Fruit fly (Drosophila melanogaster) whole organism, embryonic: ENCODE measurements around the gene Col4a1.
A peak's percentile ranks its signal among the peaks of the same experiment; 100 is the strongest.

ENCODE experiments used
- CG11456 ChIP-seq: fragments of 200-800 bp; sonication (Bioruptor generic); IDR thresholded peaks from 3 replicates; pipeline ENCODE4 v1.3.6; 2022; ENCODE audit warnings: missing biosample characterization, missing genetic modification characterization
- CG13287 ChIP-seq: fragments of 200-800 bp; sonication (Bioruptor generic); IDR thresholded peaks from 2 replicates; pipeline ENCODE4 v1.3.6; 2022; ENCODE audit warnings: missing biosample characterization, missing genetic modification characterization; ENCODE audit not compliant: partially characterized antibody
- CG14050 ChIP-seq: fragments of 200-800 bp; sonication (Bioruptor generic); IDR thresholded peaks from 3 replicates; pipeline ENCODE4 v1.3.6; 2022; ENCODE audit warnings: missing biosample characterization, missing genetic modification characterization
- CG15601 ChIP-seq: fragments of 200-800 bp; sonication (Bioruptor generic); optimal IDR thresholded peaks from 3 replicates; lab custom pipeline; 2019; ENCODE audit warnings: missing biosample characterization, mild to moderate bottlenecking, missing genetic modification characterization, moderate library complexity
- CG17328 ChIP-seq: fragments of 200-800 bp; sonication (Bioruptor generic); IDR thresholded peaks from 2 replicates; pipeline ENCODE4 v1.3.6; 2022; ENCODE audit warnings: missing biosample characterization, missing genetic modification characterization
- CG18262 ChIP-seq: fragments of 200-800 bp; optimal IDR thresholded peaks from 3 replicates; lab custom pipeline; 2019; ENCODE audit warnings: missing biosample characterization, mild to moderate bottlenecking, missing genetic modification characterization, moderate library complexity
- CG18476 ChIP-seq: fragments of 200-800 bp; sonication (Bioruptor generic); optimal IDR thresholded peaks from 2 replicates; lab custom pipeline; 2016; ENCODE audit warnings: missing biosample characterization, mild to moderate bottlenecking, missing genetic modification characterization
- CG31365 ChIP-seq: fragments of 200-800 bp; sonication (Bioruptor generic); optimal IDR thresholded peaks from 2 replicates; lab custom pipeline; 2018; ENCODE audit warnings: missing biosample characterization, mild to moderate bottlenecking, missing genetic modification characterization
- CG33213 ChIP-seq: fragments of 200-800 bp; sonication (Bioruptor generic); optimal IDR thresholded peaks from 3 replicates; lab custom pipeline; 2016; ENCODE audit warnings: missing biosample characterization, missing genetic modification characterization
- CG5180 ChIP-seq: fragments of 200-800 bp; sonication (Bioruptor generic); optimal IDR thresholded peaks from 3 replicates; lab custom pipeline; 2017; ENCODE audit warnings: missing biosample characterization, missing genetic modification characterization, mild to moderate bottlenecking, moderate library complexity, missing genetic modification reagents
- CG6272 ChIP-seq: fragments of 200-800 bp; sonication (Bioruptor generic); IDR thresholded peaks from 2 replicates; pipeline ENCODE4 v1.3.6; 2022; ENCODE audit warnings: missing biosample characterization, missing genetic modification characterization
- D19B ChIP-seq: fragments of 200-800 bp; sonication (Bioruptor generic); optimal IDR thresholded peaks from 2 replicates; lab custom pipeline; 2017; ENCODE audit warnings: missing biosample characterization, mild to moderate bottlenecking, missing genetic modification characterization
- Dek ChIP-seq: fragments of 200-800 bp; sonication (Bioruptor generic); optimal IDR thresholded peaks from 3 replicates; lab custom pipeline; 2019; ENCODE audit warnings: missing biosample characterization, mild to moderate bottlenecking, missing genetic modification characterization, moderate library complexity
- Ets65A ChIP-seq: fragments of 200-800 bp; sonication (Bioruptor generic); peaks from one replicate; lab custom pipeline; 2016; ENCODE audit warnings: missing biosample characterization, missing genetic modification characterization
- MESR4 ChIP-seq: fragments of 200-800 bp; sonication (Bioruptor generic); optimal IDR thresholded peaks from 2 replicates; lab custom pipeline; 2018; ENCODE audit warnings: missing biosample characterization, mild to moderate bottlenecking, missing genetic modification characterization, moderate library complexity
- Max ChIP-seq: fragments of 200-800 bp; sonication (Bioruptor generic); optimal IDR thresholded peaks from 2 replicates; lab custom pipeline; 2016; ENCODE audit warnings: missing biosample characterization, mild to moderate bottlenecking, missing genetic modification characterization
- Med ChIP-seq: fragments of 200-800 bp; sonication (Bioruptor generic); peaks from one replicate; lab custom pipeline; 2016; ENCODE audit warnings: missing biosample characterization, missing genetic modification characterization, mild to moderate bottlenecking, inconsistent platforms, moderate library complexity
- Mrtf ChIP-seq: fragments of 200-800 bp; sonication (Bioruptor generic); IDR thresholded peaks from 3 replicates; pipeline ENCODE4 v1.3.6; 2022; ENCODE audit warnings: missing biosample characterization, missing genetic modification characterization
- Oli ChIP-seq: fragments of 200-800 bp; sonication (Bioruptor generic); optimal IDR thresholded peaks from 2 replicates; lab custom pipeline; 2018; ENCODE audit warnings: missing biosample characterization, mild to moderate bottlenecking, missing genetic modification characterization, moderate library complexity
- Optix ChIP-seq: fragments of 200-800 bp; sonication (Bioruptor generic); IDR thresholded peaks from 3 replicates; pipeline ENCODE4 v1.3.6; 2022; ENCODE audit warnings: missing biosample characterization, missing genetic modification characterization
- Rx ChIP-seq: fragments of 200-800 bp; sonication (Bioruptor generic); IDR thresholded peaks from 2 replicates; pipeline ENCODE4 v1.3.6; 2022; ENCODE audit warnings: missing biosample characterization, missing genetic modification characterization
- TFAM ChIP-seq: fragments of 200-800 bp; sonication (Bioruptor generic); optimal IDR thresholded peaks from 2 replicates; lab custom pipeline; 2017; ENCODE audit warnings: missing biosample characterization, missing genetic modification characterization, inconsistent platforms
- abd-A ChIP-seq: fragments of 200-800 bp; sonication (Bioruptor generic); optimal IDR thresholded peaks from 3 replicates; lab custom pipeline; 2019; ENCODE audit warnings: missing biosample characterization, mild to moderate bottlenecking, missing genetic modification characterization, moderate library complexity
- bbx ChIP-seq: fragments of 200-800 bp; sonication (Bioruptor generic); IDR thresholded peaks from 2 replicates; pipeline ENCODE4 v1.3.6; 2022; ENCODE audit warnings: missing biosample characterization, missing genetic modification characterization; ENCODE audit not compliant: partially characterized antibody
- cad ChIP-seq: fragments of >200 bp; optimal IDR thresholded peaks from 2 replicates; lab custom pipeline; 2017; ENCODE audit warnings: missing biosample characterization, missing genetic modification characterization
- cato ChIP-seq: fragments of 200-800 bp; sonication (Bioruptor generic); optimal IDR thresholded peaks from 2 replicates; lab custom pipeline; 2016; ENCODE audit warnings: missing biosample characterization, missing genetic modification characterization, borderline replicate concordance
- chinmo ChIP-seq: fragments of 200-800 bp; sonication (Bioruptor generic); IDR thresholded peaks from 4 replicates; pipeline ENCODE4 v1.3.6; 2022; ENCODE audit warnings: missing biosample characterization, missing genetic modification characterization; ENCODE audit not compliant: partially characterized antibody
- crp ChIP-seq, 2 experiments: fragments of 200-800 bp; sonication (Bioruptor generic); optimal IDR thresholded peaks; 2 replicates in 1 of 2; 3 replicates in 1 of 2; lab custom pipeline; 2017; ENCODE audit warnings: missing biosample characterization in 2 of 2, missing genetic modification characterization in 2 of 2, mild to moderate bottlenecking in 1 of 2, moderate library complexity in 1 of 2
- en ChIP-seq: fragments of 200-800 bp; sonication (Bioruptor generic); optimal IDR thresholded peaks from 2 replicates; lab custom pipeline; 2016; ENCODE audit warnings: missing biosample characterization, missing genetic modification characterization
- ewg ChIP-seq: fragments of 200-800 bp; sonication (Bioruptor generic); optimal IDR thresholded peaks from 3 replicates; lab custom pipeline; 2017; ENCODE audit warnings: mild to moderate bottlenecking, missing biosample characterization, missing genetic modification reagents, missing genetic modification characterization
- fd64A ChIP-seq: fragments of 200-800 bp; sonication (Bioruptor generic); optimal IDR thresholded peaks from 3 replicates; lab custom pipeline; 2018; ENCODE audit warnings: missing biosample characterization, mild to moderate bottlenecking, missing genetic modification characterization
- fru ChIP-seq: fragments of >200 bp; optimal IDR thresholded peaks from 2 replicates; lab custom pipeline; 2017
- gcm ChIP-seq: fragments of 200-800 bp; sonication (Bioruptor generic); optimal IDR thresholded peaks from 2 replicates; lab custom pipeline; 2019; ENCODE audit warnings: missing biosample characterization, mild to moderate bottlenecking, missing genetic modification characterization, moderate library complexity
- gsb ChIP-seq: fragments of 200-800 bp; sonication (Bioruptor generic); IDR thresholded peaks from 2 replicates; pipeline ENCODE4 v1.3.6; 2022; ENCODE audit warnings: missing biosample characterization, missing genetic modification characterization
- pho ChIP-seq: fragments of 200-800 bp; sonication (Bioruptor generic); optimal IDR thresholded peaks from 2 replicates; lab custom pipeline; 2016; ENCODE audit warnings: missing biosample characterization, missing genetic modification characterization
- pzg ChIP-seq: fragments of 200-800 bp; sonication (Bioruptor generic); optimal IDR thresholded peaks from 3 replicates; lab custom pipeline; 2018; ENCODE audit warnings: missing biosample characterization, mild to moderate bottlenecking, missing genetic modification characterization, moderate library complexity
- repo ChIP-seq: fragments of 200-800 bp; sonication (Bioruptor generic); optimal IDR thresholded peaks from 2 replicates; lab custom pipeline; 2016; ENCODE audit warnings: missing biosample characterization, missing genetic modification characterization
- salm ChIP-seq: fragments of 200-800 bp; sonication (Bioruptor generic); optimal IDR thresholded peaks from 2 replicates; lab custom pipeline; 2018; ENCODE audit warnings: missing biosample characterization, mild to moderate bottlenecking, missing genetic modification characterization
- sens ChIP-seq: fragments of 200-800 bp; sonication (Bioruptor generic); peaks from one replicate; lab custom pipeline; 2016; ENCODE audit warnings: missing biosample characterization, missing genetic modification characterization
- seq ChIP-seq: fragments of 200-800 bp; sonication (Bioruptor generic); IDR thresholded peaks from 2 replicates; pipeline ENCODE4 v1.3.6; 2022; ENCODE audit warnings: missing biosample characterization, missing genetic modification characterization
- ttk ChIP-seq: fragments of 200-800 bp; sonication (Bioruptor generic); IDR thresholded peaks from 2 replicates; pipeline ENCODE4 v2.1.2; 2022; ENCODE audit warnings: missing biosample characterization, missing genetic modification characterization
- tup ChIP-seq: fragments of 200-800 bp; sonication (Bioruptor generic); optimal IDR thresholded peaks from 2 replicates; lab custom pipeline; 2016; ENCODE audit warnings: missing biosample characterization, mild to moderate bottlenecking, missing genetic modification characterization, moderate library complexity
- wek ChIP-seq: fragments of 200-800 bp; sonication (Bioruptor generic); optimal IDR thresholded peaks from 3 replicates; lab custom pipeline; 2018; ENCODE audit warnings: missing biosample characterization, mild to moderate bottlenecking, missing genetic modification characterization, moderate library complexity
- zf30C ChIP-seq: fragments of 200-800 bp; sonication (Bioruptor generic); optimal IDR thresholded peaks from 3 replicates; lab custom pipeline; 2018; ENCODE audit warnings: missing biosample characterization, mild to moderate bottlenecking, missing genetic modification characterization

Col4a1 gene

dm6 chr2L:5046261-5046660 is 16.9 kb downstream of the Col4a1 start:
- TF ChIP-seq salm (tag; lab: Kevin White, UChicago) = no peak
- no peak for TF ChIP-seq repo (GFP tag; lab: Kevin White, UChicago)
- peak; percentile 11 for TF ChIP-seq gcm (GFP tag; lab: Kevin White, UChicago)
- no peak for TF ChIP-seq CG11456 (GFP tag; lab: Robert Waterston, UW)
- TF ChIP-seq Ets65A = peak; percentile 93
- no peak for TF ChIP-seq CG13287 (GFP tag; lab: Robert Waterston, UW)
- no peak for TF ChIP-seq CG18476 (GFP tag; lab: Kevin White, UChicago)
- TF ChIP-seq fd64A (GFP tag; lab: Kevin White, UChicago) = no peak

dm6 chr2L:5049974-5050373 is 20.6 kb downstream of the Col4a1 start:
- TF ChIP-seq fru (lab: Kevin White, UChicago) (no peak), ttk (GFP tag; lab: Robert Waterston, UW) (peak; percentile 38; the same call in 1 of the 2 replicates), cato (GFP tag; lab: Kevin White, UChicago) (no peak), CG5180 (GFP tag; lab: Kevin White, UChicago) (peak; percentile 93), CG15601 (tag; lab: Kevin White, UChicago) (peak; percentile 29), zf30C (GFP tag; lab: Kevin White, UChicago) (peak; percentile 67), bbx (GFP tag; lab: Robert Waterston, UW) (0 out of 2 replicates have a peak, but pooled peaks have one; percentile 15)

- TF ChIP-seq Rx (GFP tag; lab: Robert Waterston, UW) (no peak), seq (GFP tag; lab: Robert Waterston, UW) (peak; percentile 64; the same call in 1 of the 2 replicates), sens (GFP tag; lab: Kevin White, UChicago) (peak; percentile 12), abd-A (tag; lab: Kevin White, UChicago) (peak; percentile 67), en (GFP tag; lab: Kevin White, UChicago) (no peak), MESR4 (GFP tag; lab: Kevin White, UChicago) (peak; percentile 47), CG5180 (GFP tag; lab: Kevin White, UChicago) (no peak), crp (GFP tag; optimal IDR thresholded peaks at IDR 0.05; lab: Kevin White, UChicago) (peak in 1 of 2 experiments; percentile 48), ewg (GFP tag; lab: Kevin White, UChicago) (peak; percentile 91), pzg (GFP tag; lab: Kevin White, UChicago) (peak; percentile 7), wek (GFP tag; lab: Kevin White, UChicago) (no peak), repo (GFP tag; lab: Kevin White, UChicago) (no peak), Med (GFP tag; lab: Kevin White, UChicago) (peak; percentile 9), TFAM (GFP tag; lab: Kevin White, UChicago) (no peak), CG6272 (GFP tag; lab: Robert Waterston, UW) (no peak), chinmo (peak; percentile 71; the same call in 1 of the 4 replicates)
These were observed 21.4 kb downstream of the Col4a1 start, which contains the start of gene CG9121 for dm6 chr2L:5050825-5051224. Gene CG9121, minus strand, starts transcription at chr2L:5051062.

dm6 chr2L:5052367-5052914 is 23.0 kb downstream of the Col4a1 start, which contains the start of gene senju:
Gene senju, plus strand, starts transcription at chr2L:5052843.
- TF ChIP-seq CG14050 (GFP tag; lab: Robert Waterston, UW) (peak; percentile 65), CG18262 (tag; lab: Kevin White, UChicago) (peak; percentile 78), pzg (GFP tag; lab: Kevin White, UChicago) (peak; percentile 95), Dek (tag; lab: Kevin White, UChicago) (peak; percentile 75), CG31365 (tag; lab: Kevin White, UChicago) (peak; percentile 75), Mrtf (GFP tag; lab: Robert Waterston, UW) (peak; percentile 80), CG17328 (GFP tag; lab: Robert Waterston, UW) (peak; percentile 92), tup (GFP tag; lab: Kevin White, UChicago) (no peak), Optix (GFP tag; lab: Robert Waterston, UW) (peak; percentile 81), CG33213 (GFP tag; lab: Kevin White, UChicago) (peak; percentile 81), cad (GFP tag; lab: Kevin White, UChicago) (no peak), chinmo (peak; percentile 89), D19B (peak; percentile 71), gsb (GFP tag; lab: Robert Waterston, UW) (no peak; the same call in none of the 2 replicates), CG11456 (GFP tag; lab: Robert Waterston, UW) (peak; percentile 90), Oli (tag; lab: Kevin White, UChicago) (peak; percentile 78), pho (GFP tag; lab: Kevin White, UChicago) (peak; percentile 86), Max (GFP tag; lab: Kevin White, UChicago) (peak; percentile 90)
